Worm (Caenorhabditis elegans) whole organism, midembryonic: ENCODE results near the gene T03E6.9.

ENCODE experiments used
- T22C8.4 ChIP-seq: fragments of 200-800 bp; sonication (Bioruptor generic); IDR thresholded peaks from 2 replicates; pipeline ENCODE4 v1.3.6; 2022; ENCODE audit warnings: missing genetic modification characterization, missing compliant biosample characterization
- cog-1 ChIP-seq: sonication (generic microtip); optimal IDR thresholded peaks from 2 replicates; lab custom pipeline; 2016; ENCODE audit warnings: missing genetic modification characterization, missing compliant biosample characterization
- flt-1 ChIP-seq: fragments of 200-800 bp; sonication (Bioruptor generic); IDR thresholded peaks from 2 replicates; pipeline ENCODE4 v1.3.6; 2022; ENCODE audit warnings: missing genetic modification characterization, missing compliant biosample characterization
- klf-2 ChIP-seq: fragments of 200-800 bp; sonication (Bioruptor generic); conservative IDR thresholded peaks from 2 replicates; pipeline ENCODE4 v1.3.6; 2022; ENCODE audit warnings: missing genetic modification reagents, missing genetic modification characterization, missing compliant biosample characterization
- med-1 ChIP-seq: sonication (generic microtip); optimal IDR thresholded peaks from 2 replicates; lab custom pipeline; 2017; ENCODE audit warnings: missing genetic modification characterization, mild to moderate bottlenecking, missing compliant biosample characterization, antibody characterized with exemption, missing genetic modification reagents; ENCODE audit not compliant: insufficient read depth
- ref-1 ChIP-seq: fragments of 200-800 bp; sonication (Bioruptor generic); conservative IDR thresholded peaks from 2 replicates; pipeline ENCODE4 v1.3.6; 2022; ENCODE audit warnings: missing genetic modification reagents, missing genetic modification characterization, missing compliant biosample characterization
- tab-1 ChIP-seq: fragments of 200-800 bp; sonication (Bioruptor generic); IDR thresholded peaks from 2 replicates; pipeline ENCODE4 v1.3.6; 2022; ENCODE audit warnings: missing genetic modification characterization, missing compliant biosample characterization
- ztf-23 ChIP-seq: fragments of 200-800 bp; sonication (Bioruptor generic); IDR thresholded peaks from 2 replicates; pipeline ENCODE4 v1.3.6; 2022; ENCODE audit warnings: missing genetic modification reagents, missing genetic modification characterization, missing compliant biosample characterization
- ztf-29 ChIP-seq: fragments of 200-800 bp; sonication (Bioruptor generic); IDR thresholded peaks from 2 replicates; pipeline ENCODE4 v1.3.6; 2022; ENCODE audit warnings: missing genetic modification reagents, missing genetic modification characterization, missing compliant biosample characterization

Gene T03E6.9

ce11 chrV:16570697-16571096, 29.8 kb downstream of the T03E6.9 start, which contains the start of gene nhr-233:
TSS of gene nhr-233 (minus strand) at chrV:16570797.
- TF ChIP-seq ztf-23 = no peak
- TF ChIP-seq T22C8.4 (GFP tag; lab: Robert Waterston, UW) = no peak
- no peak for TF ChIP-seq tab-1 (GFP tag; lab: Robert Waterston, UW)
- no peak for TF ChIP-seq cog-1 (tag; lab: Kevin White, UChicago)
- no peak for TF ChIP-seq ref-1 (GFP tag; lab: Robert Waterston, UW)
- no peak for TF ChIP-seq ztf-29 (GFP tag; lab: Robert Waterston, UW)
- TF ChIP-seq flt-1 (GFP tag; lab: Robert Waterston, UW) = no peak
- TF ChIP-seq klf-2 (GFP tag; lab: Robert Waterston, UW) = no peak
- no peak for TF ChIP-seq med-1 (GFP tag; lab: Kevin White, UChicago)

- no peak for TF ChIP-seq flt-1 (GFP tag; lab: Robert Waterston, UW)
- no peak for TF ChIP-seq klf-2 (GFP tag; lab: Robert Waterston, UW)
- no peak for TF ChIP-seq cog-1 (tag; lab: Kevin White, UChicago)
- TF ChIP-seq ztf-23 = no peak
- TF ChIP-seq med-1 (GFP tag; lab: Kevin White, UChicago) = no peak
- no peak for TF ChIP-seq tab-1 (GFP tag; lab: Robert Waterston, UW)
- no peak for TF ChIP-seq ztf-29 (GFP tag; lab: Robert Waterston, UW)
- TF ChIP-seq T22C8.4 (GFP tag; lab: Robert Waterston, UW) = no peak
- TF ChIP-seq ref-1 (GFP tag; lab: Robert Waterston, UW) = no peak
Observed at ce11 chrV:16568056-16568455, 32.5 kb downstream of the T03E6.9 start.

ce11 chrV:16565639-16566038, 34.9 kb downstream of the T03E6.9 start, which contains the start of gene sru-45:
TSS of gene sru-45 (plus strand) at chrV:16565939.
- TF ChIP-seq T22C8.4 (GFP tag; lab: Robert Waterston, UW) (no peak), cog-1 (tag; lab: Kevin White, UChicago) (no peak), klf-2 (GFP tag; lab: Robert Waterston, UW) (no peak), tab-1 (GFP tag; lab: Robert Waterston, UW) (no peak), med-1 (GFP tag; lab: Kevin White, UChicago) (no peak), ztf-29 (GFP tag; lab: Robert Waterston, UW) (no peak), ztf-23 (no peak), ref-1 (GFP tag; lab: Robert Waterston, UW) (no peak), flt-1 (GFP tag; lab: Robert Waterston, UW) (no peak)

ce11 chrV:16552929-16553328, 47.6 kb downstream of the T03E6.9 start, which contains the start of gene Y32B12B.4:
TSS of gene Y32B12B.4 (plus strand) at chrV:16553327.
- TF ChIP-seq ztf-29 (GFP tag; lab: Robert Waterston, UW) (no peak; the same call in 1 of the 2 replicates), tab-1 (GFP tag; lab: Robert Waterston, UW) (peak; percentile 79), cog-1 (tag; lab: Kevin White, UChicago) (no peak), T22C8.4 (GFP tag; lab: Robert Waterston, UW) (peak; percentile 60; the same call in 1 of the 2 replicates), ref-1 (GFP tag; lab: Robert Waterston, UW) (peak; percentile 83), ztf-23 (peak; percentile 86), med-1 (GFP tag; lab: Kevin White, UChicago) (no peak), flt-1 (GFP tag; lab: Robert Waterston, UW) (peak; percentile 84), klf-2 (GFP tag; lab: Robert Waterston, UW) (peak; percentile 83)

- TF ChIP-seq klf-2 (GFP tag; lab: Robert Waterston, UW) (no peak), med-1 (GFP tag; lab: Kevin White, UChicago) (no peak), ref-1 (GFP tag; lab: Robert Waterston, UW) (no peak), T22C8.4 (GFP tag; lab: Robert Waterston, UW) (no peak), ztf-29 (GFP tag; lab: Robert Waterston, UW) (no peak), cog-1 (tag; lab: Kevin White, UChicago) (no peak), tab-1 (GFP tag; lab: Robert Waterston, UW) (no peak)
Observed at ce11 chrV:16550680-16551079, 49.8 kb downstream of the T03E6.9 start, which contains the start of gene srbc-65. TSS of gene srbc-65 (plus strand) at chrV:16550980.
